Worm (Caenorhabditis elegans): ENCODE measurements around the gene C08B6.10.

The C08B6.10 gene

ce11 chrV:10174632-10175075 is 49.4 kb downstream of the C08B6.10 start (continued):
- TF ChIP-seq lin-14 (GFP tag; optimal IDR thresholded peaks at IDR 0.05) = peak; percentile 97
- TF ChIP-seq lin-35 (GFP tag; optimal IDR thresholded peaks at IDR 0.05) = peak in 1 of 2 experiments; percentile 62
- peak; percentile 5 for TF ChIP-seq lin-15B (tag; optimal IDR thresholded peaks at IDR 0.05)
- peak; percentile 66 for TF ChIP-seq xbp-1 (tag; optimal IDR thresholded peaks at IDR 0.05)
- TF ChIP-seq egl-13 (tag; optimal IDR thresholded peaks at IDR 0.05) = peak; percentile 91
- TF ChIP-seq nhr-237 (tag; optimal IDR thresholded peaks at IDR 0.05) = peak; percentile 24
- no peak for TF ChIP-seq ama-1 (optimal IDR thresholded peaks at IDR 0.05)
- no peak for TF ChIP-seq efl-3 (GFP tag; optimal IDR thresholded peaks at IDR 0.05)
- peak; percentile 82 for TF ChIP-seq tbx-2 (tag; optimal IDR thresholded peaks at IDR 0.05)
- no peak for TF ChIP-seq nhr-90 (tag; optimal IDR thresholded peaks at IDR 0.05; ENCODE audit: poor library complexity)
- peak; percentile 46 for TF ChIP-seq nhr-19 (GFP tag; conservative IDR thresholded peaks at IDR 0.05)
- TF ChIP-seq fos-1 (tag; optimal IDR thresholded peaks at IDR 0.05) = peak; percentile 74
- peak; percentile 71 for TF ChIP-seq lin-13 (GFP tag; optimal IDR thresholded peaks at IDR 0.05)
- TF ChIP-seq pax-3 (tag; optimal IDR thresholded peaks at IDR 0.05) = peak; percentile 78
- no peak for TF ChIP-seq blmp-1 (tag; optimal IDR thresholded peaks at IDR 0.05)
- TF ChIP-seq jun-1 (tag; optimal IDR thresholded peaks at IDR 0.05) = peak; percentile 41
- TF ChIP-seq unc-98 (GFP tag; IDR thresholded peaks at IDR 0.05) = no peak
- peak; percentile 75 for TF ChIP-seq zag-1 (tag; optimal IDR thresholded peaks at IDR 0.05)
- TF ChIP-seq mab-9 (GFP tag; IDR thresholded peaks at IDR 0.05) = peak; percentile 9; the same call in 1 of the 2 replicates
- peak; percentile 20 for TF ChIP-seq nhr-20 (tag; optimal IDR thresholded peaks at IDR 0.05)

Measured in whole organism, L1 larva.